Fruit fly (Drosophila melanogaster): ENCODE results near the gene CG17193.

CG17193 gene

dm6 chr3R:19999474-19999873 lies 56.4 kb downstream of the CG17193 start (continued):
- peak; percentile 64 for TF ChIP-seq spab (GFP tag; optimal IDR thresholded peaks at IDR 0.05)
- peak; percentile 82 for TF ChIP-seq CG34406 (GFP tag; optimal IDR thresholded peaks at IDR 0.05)
- peak; percentile 62 for TF ChIP-seq CG7368 (GFP tag; optimal IDR thresholded peaks at IDR 0.05)
- peak; percentile 64 for TF ChIP-seq CG4318 (GFP tag; optimal IDR thresholded peaks at IDR 0.05)
- TF ChIP-seq acj6 (GFP tag; optimal IDR thresholded peaks at IDR 0.05), result peak; percentile 87
- TF ChIP-seq Eip78C (GFP tag), result peak; percentile 93
- TF ChIP-seq CG11762 (GFP tag; optimal IDR thresholded peaks at IDR 0.05; ENCODE audit: insufficient read depth), result peak; percentile 71
- TF ChIP-seq CG8319 (GFP tag; optimal IDR thresholded peaks at IDR 0.05), result peak; percentile 10
- peak; percentile 85 for TF ChIP-seq achi (GFP tag; optimal IDR thresholded peaks at IDR 0.05)
- peak; percentile 72 for TF ChIP-seq Sox102F (GFP tag; optimal IDR thresholded peaks at IDR 0.05)
- TF ChIP-seq CG32006 (GFP tag; optimal IDR thresholded peaks at IDR 0.05), result peak; percentile 87
- no peak for TF ChIP-seq Eip93F (GFP tag; optimal IDR thresholded peaks at IDR 0.05)
- peak; percentile 74 for TF ChIP-seq Hr4 (GFP tag; optimal IDR thresholded peaks at IDR 0.05)
- peak; percentile 60 for TF ChIP-seq fd59A (GFP tag; optimal IDR thresholded peaks at IDR 0.05)
- peak; percentile 88 for TF ChIP-seq eg (GFP tag; IDR thresholded peaks at IDR 0.05)
- peak; percentile 16 to 81 for TF ChIP-seq salr (GFP tag; optimal IDR thresholded peaks at IDR 0.05)
- TF ChIP-seq pdm3 (GFP tag; optimal IDR thresholded peaks at IDR 0.05), result peak; percentile 76
- peak; percentile 20 to 54 for TF ChIP-seq ss (GFP tag; optimal IDR thresholded peaks at IDR 0.05)
- TF ChIP-seq Lpt (GFP tag; optimal IDR thresholded peaks at IDR 0.05), result peak; percentile 78
- peak; percentile 83 for TF ChIP-seq CG3032 (tag; optimal IDR thresholded peaks at IDR 0.05)

dm6 chr3R:19998418-19998817 lies 57.5 kb downstream of the CG17193 start:
- TF ChIP-seq Lpt (GFP tag; optimal IDR thresholded peaks at IDR 0.05), result peak; percentile 76
- TF ChIP-seq CG4318 (GFP tag; optimal IDR thresholded peaks at IDR 0.05), result peak; percentile 19
- TF ChIP-seq dac (GFP tag; optimal IDR thresholded peaks at IDR 0.05), result peak; percentile 33
- peak; percentile 62 for TF ChIP-seq CG3032 (tag; optimal IDR thresholded peaks at IDR 0.05)
- TF ChIP-seq fd85E (GFP tag; optimal IDR thresholded peaks at IDR 0.05), result no peak
- TF ChIP-seq dsx (GFP tag; optimal IDR thresholded peaks at IDR 0.05; ENCODE audit: poor library complexity, severe bottlenecking), result peak; percentile 48
- peak; percentile 63 for TF ChIP-seq Ets96B (tag; optimal IDR thresholded peaks at IDR 0.05)
- peak; percentile 85 for TF ChIP-seq CG6163 (GFP tag; IDR thresholded peaks at IDR 0.05)
- peak; percentile 72 for TF ChIP-seq CG32006 (GFP tag; optimal IDR thresholded peaks at IDR 0.05)
- TF ChIP-seq CG6792 (GFP tag; optimal IDR thresholded peaks at IDR 0.05), result peak; percentile 54
- peak; percentile 77 for TF ChIP-seq eg (GFP tag; IDR thresholded peaks at IDR 0.05)
- TF ChIP-seq Smox (GFP tag; optimal IDR thresholded peaks at IDR 0.05), result peak; percentile 55
- peak; percentile 46 for TF ChIP-seq CG11294 (GFP tag; IDR thresholded peaks at IDR 0.05)
- peak; percentile 10 for TF ChIP-seq CG11762 (GFP tag; optimal IDR thresholded peaks at IDR 0.05; ENCODE audit: insufficient read depth)
- TF ChIP-seq CG6854 (GFP tag; optimal IDR thresholded peaks at IDR 0.05), result no peak
- peak; percentile 62 for TF ChIP-seq lz (GFP tag; optimal IDR thresholded peaks at IDR 0.05)
- TF ChIP-seq CG3919 (GFP tag; optimal IDR thresholded peaks at IDR 0.05), result peak; percentile 82
- peak; percentile 37 for TF ChIP-seq Sox15 (GFP tag; optimal IDR thresholded peaks at IDR 0.05)
- TF ChIP-seq Sox102F (GFP tag; optimal IDR thresholded peaks at IDR 0.05), result peak; percentile 48
- TF ChIP-seq Blimp-1 (GFP tag; optimal IDR thresholded peaks at IDR 0.05), result no peak
- peak; percentile 40 for TF ChIP-seq Ets21C (GFP tag; optimal IDR thresholded peaks at IDR 0.05)
- peak; percentile 73 for TF ChIP-seq svp (GFP tag)
- TF ChIP-seq CG31627 (GFP tag; optimal IDR thresholded peaks at IDR 0.05), result peak; percentile 69
- TF ChIP-seq fkh (GFP tag; optimal IDR thresholded peaks at IDR 0.05), result no peak
- peak; percentile 68 for TF ChIP-seq esn (GFP tag; optimal IDR thresholded peaks at IDR 0.05)
- peak; percentile 66 for TF ChIP-seq CG10669 (GFP tag; optimal IDR thresholded peaks at IDR 0.05)
- TF ChIP-seq Met (GFP tag; optimal IDR thresholded peaks at IDR 0.05), result peak; percentile 70
- TF ChIP-seq CG8119 (GFP tag; IDR thresholded peaks at IDR 0.05), result peak; percentile 76
- peak; percentile 37 for TF ChIP-seq CG9139 (GFP tag; optimal IDR thresholded peaks at IDR 0.05)
- TF ChIP-seq Hr4 (GFP tag; optimal IDR thresholded peaks at IDR 0.05), result peak; percentile 72
- peak; percentile 55 for TF ChIP-seq CG34406 (GFP tag; optimal IDR thresholded peaks at IDR 0.05)
- TF ChIP-seq Gug (GFP tag; IDR thresholded peaks at IDR 0.05), result peak; percentile 74
- TF ChIP-seq CG15336 (GFP tag; IDR thresholded peaks at IDR 0.05), result peak; percentile 75
- TF ChIP-seq Hr39 (GFP tag; optimal IDR thresholded peaks at IDR 0.05), result peak; percentile 76
- TF ChIP-seq Eip75B (GFP tag; optimal IDR thresholded peaks at IDR 0.05), result peak; percentile 62
- TF ChIP-seq topi (GFP tag; optimal IDR thresholded peaks at IDR 0.05), result peak; percentile 57
- TF ChIP-seq net (GFP tag; optimal IDR thresholded peaks at IDR 0.05), result peak; percentile 66
- peak; percentile 87 for TF ChIP-seq Eip78C (GFP tag)
- TF ChIP-seq CG6276 (GFP tag; optimal IDR thresholded peaks at IDR 0.05), result peak; percentile 54
